Worm (Caenorhabditis elegans) whole organism, midembryonic: ENCODE results near the gene W02B12.1.
A peak's percentile ranks its signal among the peaks of the same experiment; 100 is the strongest.

Experiments
- T22C8.4 ChIP-seq: fragments of 200-800 bp; sonication (Bioruptor generic); IDR thresholded peaks from 2 replicates; pipeline ENCODE4 v1.3.6; 2022; ENCODE audit warnings: missing genetic modification characterization, missing compliant biosample characterization
- ztf-23 ChIP-seq: fragments of 200-800 bp; sonication (Bioruptor generic); IDR thresholded peaks from 2 replicates; pipeline ENCODE4 v1.3.6; 2022; ENCODE audit warnings: missing genetic modification reagents, missing genetic modification characterization, missing compliant biosample characterization
- ztf-29 ChIP-seq: fragments of 200-800 bp; sonication (Bioruptor generic); IDR thresholded peaks from 2 replicates; pipeline ENCODE4 v1.3.6; 2022; ENCODE audit warnings: missing genetic modification reagents, missing genetic modification characterization, missing compliant biosample characterization

- TF ChIP-seq T22C8.4 (GFP tag; lab: Robert Waterston, UW) (no peak), ztf-23 (no peak), ztf-29 (GFP tag; lab: Robert Waterston, UW) (0 out of 2 replicates have a peak, but pooled peaks have one; percentile 11)
Observed at ce11 chrII:11464427-11464944, 15.7 kb downstream of the W02B12.1 start, which contains the start of the genes aars-1 and rga-1.
